Fruit fly (Drosophila melanogaster) whole organism, embryonic: ENCODE measurements around the gene CG42323.
A peak's percentile ranks its signal among the peaks of the same experiment; 100 is the strongest.

Experiments used
- Abd-B ChIP-seq: fragments of 200-800 bp; sonication (Bioruptor generic); optimal IDR thresholded peaks from 2 replicates; lab custom pipeline; 2018; ENCODE audit warnings: missing biosample characterization, mild to moderate bottlenecking, missing genetic modification characterization, moderate library complexity
- Adf1 ChIP-seq: fragments of 200-800 bp; sonication (Bioruptor generic); IDR thresholded peaks from 2 replicates; pipeline ENCODE4 v1.3.6; 2022; ENCODE audit warnings: missing biosample characterization, missing genetic modification characterization
- Antp ChIP-seq: fragments of 200-800 bp; sonication (Bioruptor generic); optimal IDR thresholded peaks from 3 replicates; lab custom pipeline; 2016; ENCODE audit warnings: missing biosample characterization, missing genetic modification characterization
- Awh ChIP-seq: fragments of 200-800 bp; sonication (Bioruptor generic); IDR thresholded peaks from 2 replicates; pipeline ENCODE4, ENCODE4 v1.3.6; 2022; ENCODE audit warnings: missing biosample characterization, missing genetic modification characterization
- BEAF-32 ChIP-seq: fragments of 200-800 bp; sonication (Bioruptor generic); optimal IDR thresholded peaks from 3 replicates; lab custom pipeline; 2017; ENCODE audit warnings: missing biosample characterization, missing genetic modification characterization, mild to moderate bottlenecking, moderate library complexity, missing genetic modification reagents
- CG10321 ChIP-seq: fragments of 200-800 bp; sonication (Bioruptor generic); IDR thresholded peaks from 2 replicates; pipeline ENCODE4 v1.3.6; 2022; ENCODE audit warnings: missing biosample characterization, missing genetic modification characterization
- CG10543 ChIP-seq: fragments of 200-800 bp; sonication (Bioruptor generic); optimal IDR thresholded peaks from 3 replicates; lab custom pipeline; 2017; ENCODE audit warnings: missing biosample characterization, mild to moderate bottlenecking, missing genetic modification characterization, moderate library complexity
- CG11456 ChIP-seq: fragments of 200-800 bp; sonication (Bioruptor generic); IDR thresholded peaks from 3 replicates; pipeline ENCODE4 v1.3.6; 2022; ENCODE audit warnings: missing biosample characterization, missing genetic modification characterization
- CG12104 ChIP-seq: fragments of 200-800 bp; sonication (Bioruptor generic); optimal IDR thresholded peaks from 3 replicates; lab custom pipeline; 2016; ENCODE audit warnings: missing biosample characterization, missing genetic modification characterization
- CG12299 ChIP-seq: fragments of 200-800 bp; sonication (Bioruptor generic); optimal IDR thresholded peaks from 2 replicates; lab custom pipeline; 2018; ENCODE audit warnings: missing biosample characterization, mild to moderate bottlenecking, missing genetic modification characterization
- CG1233 ChIP-seq: fragments of 200-800 bp; sonication (Bioruptor generic); optimal IDR thresholded peaks from 4 replicates; lab custom pipeline; 2018; ENCODE audit warnings: missing biosample characterization, mild to moderate bottlenecking, missing genetic modification characterization
- CG12769 ChIP-seq: fragments of 200-800 bp; sonication (Bioruptor generic); optimal IDR thresholded peaks from 2 replicates; lab custom pipeline; 2019; ENCODE audit warnings: missing biosample characterization, mild to moderate bottlenecking, missing genetic modification characterization, moderate library complexity
- CG16813 ChIP-seq: fragments of 200-800 bp; sonication (Bioruptor generic); IDR thresholded peaks from 3 replicates; pipeline ENCODE4 v1.3.6; 2022; ENCODE audit warnings: missing biosample characterization, missing genetic modification characterization; ENCODE audit not compliant: partially characterized antibody
- CG17912 ChIP-seq: fragments of 200-800 bp; sonication (Bioruptor generic); optimal IDR thresholded peaks from 2 replicates; lab custom pipeline; 2018; ENCODE audit warnings: missing biosample characterization, mild to moderate bottlenecking, missing genetic modification characterization
- CG18262 ChIP-seq: fragments of 200-800 bp; optimal IDR thresholded peaks from 3 replicates; lab custom pipeline; 2019; ENCODE audit warnings: missing biosample characterization, mild to moderate bottlenecking, missing genetic modification characterization, moderate library complexity
- CG30020 ChIP-seq: fragments of 200-800 bp; optimal IDR thresholded peaks from 2 replicates; lab custom pipeline; 2019; ENCODE audit warnings: missing biosample characterization, mild to moderate bottlenecking, missing genetic modification characterization, moderate library complexity
- CG30403 ChIP-seq: fragments of 200-800 bp; sonication (Bioruptor generic); optimal IDR thresholded peaks from 3 replicates; lab custom pipeline; 2016; ENCODE audit warnings: missing biosample characterization, missing genetic modification characterization
- CG3281 ChIP-seq: fragments of 200-800 bp; sonication (Bioruptor generic); optimal IDR thresholded peaks from 3 replicates; lab custom pipeline; 2017; ENCODE audit warnings: missing biosample characterization, mild to moderate bottlenecking, missing genetic modification characterization
- CG5245 ChIP-seq: fragments of 200-800 bp; sonication (Bioruptor generic); optimal IDR thresholded peaks from 3 replicates; lab custom pipeline; 2016; ENCODE audit warnings: missing biosample characterization, missing genetic modification characterization
- CG6254 ChIP-seq: fragments of 200-800 bp; sonication (Bioruptor generic); optimal IDR thresholded peaks from 3 replicates; lab custom pipeline; 2017; ENCODE audit warnings: mild to moderate bottlenecking, missing biosample characterization, missing genetic modification reagents, missing genetic modification characterization
- CG7928 ChIP-seq: fragments of 200-800 bp; sonication (Bioruptor generic); optimal IDR thresholded peaks from 2 replicates; lab custom pipeline; 2017; ENCODE audit warnings: missing biosample characterization, mild to moderate bottlenecking, missing genetic modification characterization
- CG8089 ChIP-seq: fragments of 200-800 bp; sonication (Bioruptor generic); optimal IDR thresholded peaks from 3 replicates; lab custom pipeline; 2016; ENCODE audit warnings: missing biosample characterization, missing genetic modification characterization
- CG8765 ChIP-seq: fragments of 200-800 bp; sonication (Bioruptor generic); IDR thresholded peaks from 2 replicates; pipeline ENCODE4 v1.3.6; 2022; ENCODE audit warnings: missing biosample characterization, missing genetic modification characterization
- Drgx ChIP-seq: fragments of 200-800 bp; sonication (Bioruptor generic); IDR thresholded peaks from 2 replicates; pipeline ENCODE4 v1.3.6; 2022; ENCODE audit warnings: missing biosample characterization, missing genetic modification characterization
- E2f1 ChIP-seq: fragments of 200-800 bp; sonication (Bioruptor generic); IDR thresholded peaks from 2 replicates; pipeline ENCODE4 v1.3.6; 2022; ENCODE audit warnings: missing biosample characterization, missing genetic modification characterization
- Ets97D ChIP-seq: fragments of 200-800 bp; sonication (Bioruptor generic); optimal IDR thresholded peaks from 3 replicates; lab custom pipeline; 2016; ENCODE audit warnings: missing biosample characterization, missing genetic modification characterization
- HHEX ChIP-seq: fragments of 200-800 bp; sonication (Bioruptor generic); optimal IDR thresholded peaks from 3 replicates; lab custom pipeline; 2017; ENCODE audit warnings: missing biosample characterization, mild to moderate bottlenecking, missing genetic modification characterization, missing genetic modification reagents
- HLH54F ChIP-seq: fragments of 200-800 bp; sonication (Bioruptor generic); optimal IDR thresholded peaks from 3 replicates; lab custom pipeline; 2016; ENCODE audit warnings: missing biosample characterization, missing genetic modification characterization
- Lpt ChIP-seq: fragments of >200 bp; optimal IDR thresholded peaks from 2 replicates; lab custom pipeline; 2018; ENCODE audit warnings: missing biosample characterization, missing genetic modification characterization
- MBD-R2 ChIP-seq: fragments of 200-800 bp; sonication (Bioruptor generic); IDR thresholded peaks from 2 replicates; pipeline ENCODE4 v1.3.6; 2022; ENCODE audit warnings: missing biosample characterization, missing genetic modification characterization
- Med ChIP-seq: fragments of 200-800 bp; sonication (Bioruptor generic); peaks from one replicate; lab custom pipeline; 2016; ENCODE audit warnings: missing biosample characterization, missing genetic modification characterization, mild to moderate bottlenecking, inconsistent platforms, moderate library complexity
- Oaz ChIP-seq: fragments of 200-800 bp; sonication (Bioruptor generic); IDR thresholded peaks from 2 replicates; pipeline ENCODE4 v1.3.6; 2022; ENCODE audit warnings: missing biosample characterization, missing genetic modification characterization
- Sry-δ ChIP-seq: fragments of 200-800 bp; sonication (Bioruptor generic); optimal IDR thresholded peaks from 2 replicates; lab custom pipeline; 2016; ENCODE audit warnings: missing biosample characterization, missing genetic modification characterization
- YL-1 ChIP-seq: fragments of 200-800 bp; sonication (Bioruptor generic); optimal IDR thresholded peaks from 3 replicates; lab custom pipeline; 2017; ENCODE audit warnings: missing biosample characterization, mild to moderate bottlenecking, missing genetic modification characterization
- bigmax ChIP-seq: fragments of 200-800 bp; sonication (Bioruptor generic); optimal IDR thresholded peaks from 2 replicates; lab custom pipeline; 2018; ENCODE audit warnings: missing biosample characterization, mild to moderate bottlenecking, missing genetic modification characterization
- crp ChIP-seq, 2 experiments: fragments of 200-800 bp; sonication (Bioruptor generic); optimal IDR thresholded peaks; 2 replicates in 1 of 2; 3 replicates in 1 of 2; lab custom pipeline; 2017; ENCODE audit warnings: missing biosample characterization in 2 of 2, missing genetic modification characterization in 2 of 2, mild to moderate bottlenecking in 1 of 2, moderate library complexity in 1 of 2
- cwo ChIP-seq: fragments of 200-800 bp; sonication (Bioruptor generic); optimal IDR thresholded peaks from 3 replicates; lab custom pipeline; 2017; ENCODE audit warnings: missing biosample characterization, missing genetic modification characterization, mild to moderate bottlenecking, moderate library complexity, missing genetic modification reagents
- danr ChIP-seq: fragments of 200-800 bp; sonication (Bioruptor generic); IDR thresholded peaks from 2 replicates; pipeline ENCODE4 v1.3.6; 2022; ENCODE audit warnings: missing biosample characterization, missing genetic modification characterization
- dati ChIP-seq: fragments of 200-800 bp; sonication (Bioruptor generic); IDR thresholded peaks from 2 replicates; pipeline ENCODE4 v1.3.6; 2022; ENCODE audit warnings: missing biosample characterization, missing genetic modification characterization
- dpn ChIP-seq, 2 experiments: fragments of 200-800 bp; sonication (Bioruptor generic); optimal IDR thresholded peaks; 3 replicates each; lab custom pipeline; 2016; ENCODE audit warnings: missing biosample characterization in 2 of 2, missing genetic modification characterization in 2 of 2
- eve ChIP-seq, 2 experiments: fragments of >200 bp; optimal IDR thresholded peaks; 2 replicates each; lab custom pipeline; 2017; ENCODE audit warnings: missing biosample characterization in 2 of 2, missing genetic modification characterization in 2 of 2
- gce ChIP-seq: fragments of 200-800 bp; sonication (Bioruptor generic); IDR thresholded peaks from 3 replicates; pipeline ENCODE4 v1.3.6; 2022; ENCODE audit warnings: missing biosample characterization, missing genetic modification characterization
- hbn ChIP-seq: fragments of 200-800 bp; sonication (Bioruptor generic); IDR thresholded peaks from 2 replicates; pipeline ENCODE4 v1.3.6; 2022; ENCODE audit warnings: missing biosample characterization, missing genetic modification characterization; ENCODE audit not compliant: partially characterized antibody
- hkb ChIP-seq, 2 experiments: fragments of 200-800 bp in 1 of 2; fragments of >200 bp in 1 of 2; sonication (Bioruptor generic) in 1 of 2; IDR thresholded peaks in 1 of 2; optimal IDR thresholded peaks in 1 of 2; 2 replicates each; pipeline versions ENCODE4 v1.3.6 to Lab custom; 2017 to 2022; ENCODE audit warnings: missing biosample characterization in 1 of 2, missing genetic modification characterization in 1 of 2
- lmd ChIP-seq: fragments of 200-800 bp; sonication (Bioruptor generic); IDR thresholded peaks from 2 replicates; pipeline ENCODE4 v1.3.6; 2022; ENCODE audit warnings: missing biosample characterization, missing genetic modification characterization
- odd ChIP-seq: fragments of 200-800 bp; sonication (Bioruptor generic); optimal IDR thresholded peaks from 2 replicates; lab custom pipeline; 2017; ENCODE audit warnings: missing biosample characterization, mild to moderate bottlenecking, missing genetic modification characterization
- scrt ChIP-seq: fragments of 200-800 bp; sonication (Bioruptor generic); optimal IDR thresholded peaks from 2 replicates; lab custom pipeline; 2018; ENCODE audit warnings: missing biosample characterization, mild to moderate bottlenecking, missing genetic modification characterization, moderate library complexity
- shn ChIP-seq: fragments of 200-800 bp; sonication (Bioruptor generic); optimal IDR thresholded peaks from 3 replicates; lab custom pipeline; 2016; ENCODE audit warnings: missing biosample characterization, missing genetic modification characterization
- tap ChIP-seq: fragments of 200-800 bp; optimal IDR thresholded peaks from 3 replicates; lab custom pipeline; 2019; ENCODE audit warnings: missing biosample characterization, mild to moderate bottlenecking, missing genetic modification characterization, moderate library complexity
- trem ChIP-seq: fragments of 200-800 bp; optimal IDR thresholded peaks from 3 replicates; lab custom pipeline; 2019; ENCODE audit warnings: missing biosample characterization, mild to moderate bottlenecking, missing genetic modification characterization, moderate library complexity
- tx ChIP-seq: fragments of 200-800 bp; sonication (Bioruptor generic); optimal IDR thresholded peaks from 2 replicates; lab custom pipeline; 2016; ENCODE audit warnings: missing biosample characterization, missing genetic modification characterization
- usp ChIP-seq: fragments of >200 bp; optimal IDR thresholded peaks from 2 replicates; lab custom pipeline; 2017; ENCODE audit warnings: missing biosample characterization, missing genetic modification characterization

Gene CG42323

dm6 chrX:18379791-18380190, 42.4 kb upstream of the CG42323 start, which contains the start of the genes por and CG6179 (continued):
- TF ChIP-seq E2f1 (GFP tag; lab: Robert Waterston, UW): no peak
- TF ChIP-seq Lpt: no peak
- no peak for TF ChIP-seq usp (GFP tag; lab: Kevin White, UChicago)
- TF ChIP-seq CG6254 (GFP tag; lab: Kevin White, UChicago): no peak
- no peak for TF ChIP-seq tap (tag; lab: Kevin White, UChicago)
- no peak for TF ChIP-seq Sry-δ (GFP tag; lab: Kevin White, UChicago)
- no peak for TF ChIP-seq CG12769
- TF ChIP-seq cwo (GFP tag; lab: Kevin White, UChicago): no peak
- no peak for TF ChIP-seq Adf1 (GFP tag; lab: Robert Waterston, UW)
- TF ChIP-seq bigmax (GFP tag; lab: Kevin White, UChicago): no peak
- peak; percentile 26 for TF ChIP-seq Med
- no peak for TF ChIP-seq dpn (GFP tag; optimal IDR thresholded peaks at IDR 0.05; lab: Kevin White, UChicago)
- peak; percentile 29 for TF ChIP-seq BEAF-32 (GFP tag; lab: Kevin White, UChicago)
- TF ChIP-seq CG18262 (tag; lab: Kevin White, UChicago): no peak
- no peak for TF ChIP-seq hbn
- peak; percentile 60 for TF ChIP-seq MBD-R2 (GFP tag; lab: Robert Waterston, UW)
- no peak for TF ChIP-seq odd (GFP tag; lab: Kevin White, UChicago)
- no peak for TF ChIP-seq lmd (GFP tag; lab: Robert Waterston, UW)
- TF ChIP-seq CG5245: no peak
- no peak for TF ChIP-seq CG10543 (GFP tag; lab: Kevin White, UChicago)
- TF ChIP-seq CG30403 (GFP tag; lab: Kevin White, UChicago): no peak
- no peak for TF ChIP-seq CG16813
- no peak for TF ChIP-seq Awh
- no peak for TF ChIP-seq crp (GFP tag; optimal IDR thresholded peaks at IDR 0.05; lab: Kevin White, UChicago)
- no peak for TF ChIP-seq Oaz
- TF ChIP-seq CG8765: no peak
- no peak for TF ChIP-seq Antp (GFP tag; lab: Kevin White, UChicago)
- TF ChIP-seq CG1233: no peak
- TF ChIP-seq Drgx (GFP tag; lab: Robert Waterston, UW): no peak
- TF ChIP-seq hkb (optimal IDR thresholded peaks at IDR 0.05; lab: Kevin White, UChicago): no peak
- TF ChIP-seq hkb (GFP tag; IDR thresholded peaks at IDR 0.05; lab: Robert Waterston, UW): no peak
- no peak for TF ChIP-seq tx (GFP tag; lab: Kevin White, UChicago)
- no peak for TF ChIP-seq danr (GFP tag; lab: Robert Waterston, UW)
- no peak for TF ChIP-seq CG17912 (GFP tag; lab: Kevin White, UChicago)
- TF ChIP-seq CG30020 (tag; lab: Kevin White, UChicago): peak; percentile 7
- TF ChIP-seq Ets97D (GFP tag; lab: Kevin White, UChicago): peak; percentile 19
- TF ChIP-seq CG7928: no peak
- TF ChIP-seq eve (GFP tag; optimal IDR thresholded peaks at IDR 0.05; lab: Kevin White, UChicago): no peak
- no peak for TF ChIP-seq CG8089 (GFP tag; lab: Kevin White, UChicago)
- TF ChIP-seq gce (GFP tag; lab: Robert Waterston, UW): no peak
- TF ChIP-seq CG3281 (GFP tag; lab: Kevin White, UChicago): no peak
- no peak for TF ChIP-seq CG11456
- TF ChIP-seq trem: peak; percentile 31
- TF ChIP-seq YL-1 (GFP tag; lab: Kevin White, UChicago): peak; percentile 45
- no peak for TF ChIP-seq HHEX (GFP tag; lab: Kevin White, UChicago)
- no peak for TF ChIP-seq shn
- TF ChIP-seq scrt (GFP tag; lab: Kevin White, UChicago): no peak
- TF ChIP-seq CG12104: no peak
- TF ChIP-seq Abd-B (GFP tag; lab: Kevin White, UChicago): no peak
- no peak for TF ChIP-seq dati
- no peak for TF ChIP-seq HLH54F
- no peak for TF ChIP-seq CG12299
- TF ChIP-seq CG10321 (GFP tag; lab: Robert Waterston, UW): no peak
